Worm (Caenorhabditis elegans): ENCODE measurements around the gene R08C7.5.

Gene R08C7.5

ce11 chrIV:4411311-4411947 is 18.6 kb upstream of the R08C7.5 start:
- no peak for TF ChIP-seq unc-39 (tag; optimal IDR thresholded peaks at IDR 0.05)
- no peak for TF ChIP-seq ztf-11 (tag; optimal IDR thresholded peaks at IDR 0.05)
- TF ChIP-seq hlh-1 (tag; optimal IDR thresholded peaks at IDR 0.05): no peak
- TF ChIP-seq ceh-83 (GFP tag; optimal IDR thresholded peaks at IDR 0.05): no peak
- TF ChIP-seq lsy-2 (tag; optimal IDR thresholded peaks at IDR 0.05): no peak
- TF ChIP-seq ham-2 (GFP tag; optimal IDR thresholded peaks at IDR 0.05): no peak

DNA sequence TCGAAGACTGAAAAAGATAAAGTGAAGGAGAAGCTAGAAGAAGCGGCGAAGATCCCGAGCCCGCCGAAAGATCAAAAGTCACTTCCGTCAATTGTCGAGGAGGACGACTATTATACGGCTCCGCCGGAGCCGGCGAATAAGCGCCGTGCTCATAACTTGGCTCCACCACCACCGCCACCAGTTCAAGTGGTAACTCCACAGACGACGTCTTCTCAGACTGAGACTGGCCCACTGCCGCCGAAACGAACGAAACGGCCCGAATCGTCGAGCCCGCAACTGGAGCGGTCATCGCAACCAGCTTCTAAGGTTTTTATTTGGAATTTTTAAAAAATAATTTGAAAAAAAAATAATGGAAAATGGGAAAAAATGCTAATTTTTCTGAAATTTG is 18.1 kb upstream of the R08C7.5 start:
- TF ChIP-seq sem-2 (GFP tag; optimal IDR thresholded peaks at IDR 0.05) (peak; percentile 0), sptf-1 (tag; optimal IDR thresholded peaks at IDR 0.05) (no peak)

- TF ChIP-seq nhr-2 (tag; optimal IDR thresholded peaks at IDR 0.05): no peak
- no peak for TF ChIP-seq nhr-28 (tag; optimal IDR thresholded peaks at IDR 0.05)
- TF ChIP-seq ceh-83 (GFP tag; optimal IDR thresholded peaks at IDR 0.05): no peak
- no peak for TF ChIP-seq tbx-8 (GFP tag; optimal IDR thresholded peaks at IDR 0.05)
- TF ChIP-seq elt-1 (tag; optimal IDR thresholded peaks at IDR 0.05; ENCODE audit: borderline replicate concordance, insufficient read depth): no peak
- no peak for TF ChIP-seq ceh-39 (tag; optimal IDR thresholded peaks at IDR 0.05)
- TF ChIP-seq ces-1 (GFP tag; optimal IDR thresholded peaks at IDR 0.05): no peak
- no peak for TF ChIP-seq sem-2 (GFP tag; optimal IDR thresholded peaks at IDR 0.05)
- TF ChIP-seq ceh-43 (GFP tag; optimal IDR thresholded peaks at IDR 0.05): no peak
- no peak for TF ChIP-seq bed-3 (GFP tag; optimal IDR thresholded peaks at IDR 0.05)
Measured at ce11 chrIV:4413114-4413513, 16.9 kb upstream of the R08C7.5 start.

ce11 chrIV:4422029-4422428 is 8.0 kb upstream of the R08C7.5 start, which contains the start of gene clec-175:
Gene clec-175, plus strand, starts transcription at chrIV:4422329.
- no peak for TF ChIP-seq mls-2 (tag; optimal IDR thresholded peaks at IDR 0.05)
- TF ChIP-seq elt-1 (tag; optimal IDR thresholded peaks at IDR 0.05; ENCODE audit: borderline replicate concordance, insufficient read depth): no peak
- no peak for TF ChIP-seq pha-4 (tag; optimal IDR thresholded peaks at IDR 0.05)
- TF ChIP-seq ceh-83 (GFP tag; optimal IDR thresholded peaks at IDR 0.05): no peak
- no peak for TF ChIP-seq nhr-12 (tag; optimal IDR thresholded peaks at IDR 0.05)
- no peak for TF ChIP-seq zip-8 (tag; optimal IDR thresholded peaks at IDR 0.05)
- no peak for TF ChIP-seq unc-120 (tag; optimal IDR thresholded peaks at IDR 0.05; ENCODE audit: poor library complexity, severe bottlenecking)
- TF ChIP-seq snpc-4 (tag; optimal IDR thresholded peaks at IDR 0.05): no peak
- TF ChIP-seq blmp-1 (tag; optimal IDR thresholded peaks at IDR 0.05): no peak
- no peak for TF ChIP-seq elt-3 (tag; optimal IDR thresholded peaks at IDR 0.05)
- TF ChIP-seq mep-1 (tag; optimal IDR thresholded peaks at IDR 0.05): no peak
- TF ChIP-seq nhr-237 (tag; optimal IDR thresholded peaks at IDR 0.05): no peak
- TF ChIP-seq cnd-1 (tag; optimal IDR thresholded peaks at IDR 0.05): no peak
- TF ChIP-seq ztf-11 (tag; optimal IDR thresholded peaks at IDR 0.05): no peak
- TF ChIP-seq ceh-43 (GFP tag; optimal IDR thresholded peaks at IDR 0.05): no peak
- TF ChIP-seq nhr-2 (tag; optimal IDR thresholded peaks at IDR 0.05): no peak
- TF ChIP-seq flh-1 (GFP tag; optimal IDR thresholded peaks at IDR 0.05): no peak
- TF ChIP-seq lsy-2 (tag; optimal IDR thresholded peaks at IDR 0.05): no peak
- TF ChIP-seq lin-32 (GFP tag; optimal IDR thresholded peaks at IDR 0.05): no peak
- TF ChIP-seq sptf-1 (tag; optimal IDR thresholded peaks at IDR 0.05): no peak

ce11 chrIV:4423026-4423425 is 7.0 kb upstream of the R08C7.5 start:
- no peak for TF ChIP-seq elt-1 (tag; optimal IDR thresholded peaks at IDR 0.05; ENCODE audit: borderline replicate concordance, insufficient read depth)
- no peak for TF ChIP-seq ztf-11 (tag; optimal IDR thresholded peaks at IDR 0.05)

- TF ChIP-seq blmp-1 (tag; optimal IDR thresholded peaks at IDR 0.05) (no peak), nhr-76 (tag; optimal IDR thresholded peaks at IDR 0.05) (no peak), nhr-237 (tag; optimal IDR thresholded peaks at IDR 0.05) (no peak), unc-39 (tag; optimal IDR thresholded peaks at IDR 0.05) (no peak), hlh-1 (tag; optimal IDR thresholded peaks at IDR 0.05) (no peak), ham-2 (GFP tag; optimal IDR thresholded peaks at IDR 0.05) (no peak), lin-13 (tag; optimal IDR thresholded peaks at IDR 0.05) (no peak), ceh-83 (GFP tag; optimal IDR thresholded peaks at IDR 0.05) (no peak), mep-1 (tag; optimal IDR thresholded peaks at IDR 0.05) (no peak), unc-120 (tag; optimal IDR thresholded peaks at IDR 0.05; ENCODE audit: poor library complexity, severe bottlenecking) (no peak), lin-32 (GFP tag; optimal IDR thresholded peaks at IDR 0.05) (no peak), sptf-1 (tag; optimal IDR thresholded peaks at IDR 0.05) (no peak)
Measured at ce11 chrIV:4423885-4424284, 6.1 kb upstream of the R08C7.5 start.

Data from whole organism, mixed stage, embryonic.